Worm (Caenorhabditis elegans) whole organism, L4 larva: ENCODE data around the gene hpo-28.

Experiments used
- ceh-82 ChIP-seq: sonication (generic microtip); optimal IDR thresholded peaks from 2 replicates; lab custom pipeline; 2017; ENCODE audit warnings: missing biosample characterization, missing genetic modification characterization
- fos-1 ChIP-seq: fragments of 150-350 bp; optimal IDR thresholded peaks from 2 replicates; lab custom pipeline; 2014; ENCODE audit warnings: missing biosample characterization, missing genetic modification characterization
- lin-13 ChIP-seq: fragments of 150-350 bp; optimal IDR thresholded peaks from 2 replicates; lab custom pipeline; 2014; ENCODE audit warnings: missing biosample characterization, missing genetic modification reagents, missing genetic modification characterization
- mxl-2 ChIP-seq: fragments of 200-800 bp; sonication (Bioruptor generic); conservative IDR thresholded peaks from 2 replicates; pipeline ENCODE4 v1.3.6; 2022; ENCODE audit warnings: missing genetic modification reagents, missing genetic modification characterization, missing compliant biosample characterization
- nhr-237 ChIP-seq: sonication (generic microtip); optimal IDR thresholded peaks from 2 replicates; lab custom pipeline; 2017; ENCODE audit warnings: missing biosample characterization, missing genetic modification characterization
- php-3 ChIP-seq: fragments of 200-800 bp; sonication (Bioruptor generic); IDR thresholded peaks from 2 replicates; pipeline ENCODE4 v1.3.6; 2022; ENCODE audit warnings: missing genetic modification reagents, missing genetic modification characterization, missing compliant biosample characterization
- pqm-1 ChIP-seq: sonication (generic microtip); optimal IDR thresholded peaks from 2 replicates; lab custom pipeline; 2017; ENCODE audit warnings: missing biosample characterization, missing genetic modification characterization
- spr-1 ChIP-seq: sonication (generic microtip); optimal IDR thresholded peaks from 2 replicates; lab custom pipeline; 2016; ENCODE audit warnings: mild to moderate bottlenecking, missing genetic modification characterization, missing compliant biosample characterization

DNA sequence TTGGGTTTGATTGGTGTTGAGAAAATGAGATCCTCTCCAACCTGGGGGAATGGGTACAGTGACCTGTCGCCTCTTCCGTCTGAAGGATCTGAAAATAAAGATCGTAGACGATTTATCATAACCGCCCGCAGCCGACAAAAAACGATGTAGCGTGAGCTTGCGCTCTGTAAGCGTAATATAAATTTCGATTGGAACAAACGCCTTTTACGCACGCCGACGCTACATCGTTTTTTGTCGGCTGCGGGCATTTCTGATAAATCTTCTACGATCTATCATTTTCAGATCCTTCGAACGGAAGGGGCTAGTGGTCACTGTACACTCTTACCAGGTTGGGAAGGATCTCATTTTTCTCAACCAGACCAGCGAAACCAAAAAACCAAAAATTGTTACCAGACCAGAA, 39.2 kb upstream of the hpo-28 start:
- no peak for TF ChIP-seq ceh-82
- TF ChIP-seq pqm-1 (tag; lab: Kevin White, UChicago): no peak
- no peak for TF ChIP-seq spr-1
- TF ChIP-seq fos-1 (tag; lab: Kevin White, UChicago): no peak
- no peak for TF ChIP-seq mxl-2 (GFP tag; lab: Robert Waterston, UW)
- no peak for TF ChIP-seq lin-13
- no peak for TF ChIP-seq nhr-237
- no peak for TF ChIP-seq php-3 (GFP tag; lab: Robert Waterston, UW)
